Fruit fly (Drosophila melanogaster) whole organism, prepupa: ENCODE results near the gene Spn38F.

Experiments
- CG3032 ChIP-seq: fragments of 200-800 bp; optimal IDR thresholded peaks from 2 replicates; lab custom pipeline; 2019; ENCODE audit warnings: missing biosample characterization, mild to moderate bottlenecking, missing genetic modification characterization, moderate library complexity
- CG8119 ChIP-seq: fragments of 200-800 bp; sonication (Bioruptor generic); IDR thresholded peaks from 3 replicates; pipeline ENCODE4 v1.3.6; 2022; ENCODE audit warnings: missing biosample characterization, missing genetic modification characterization
- Eip75B ChIP-seq: fragments of 200-800 bp; sonication (Bioruptor generic); optimal IDR thresholded peaks from 3 replicates; lab custom pipeline; 2016; ENCODE audit warnings: missing biosample characterization, missing genetic modification characterization
- Hr39 ChIP-seq: fragments of 200-800 bp; sonication (Bioruptor generic); optimal IDR thresholded peaks from 2 replicates; lab custom pipeline; 2016; ENCODE audit warnings: missing biosample characterization, missing genetic modification characterization
- Smox ChIP-seq: fragments of 200-800 bp; sonication (Bioruptor generic); optimal IDR thresholded peaks from 3 replicates; lab custom pipeline; 2016; ENCODE audit warnings: missing biosample characterization, missing genetic modification characterization
- eg ChIP-seq: fragments of 200-800 bp; sonication (Bioruptor generic); IDR thresholded peaks from 3 replicates; pipeline ENCODE4 v1.3.6; 2022; ENCODE audit warnings: missing biosample characterization, missing genetic modification characterization
- pdm3 ChIP-seq: fragments of 200-800 bp; sonication (Bioruptor generic); optimal IDR thresholded peaks from 3 replicates; lab custom pipeline; 2016; ENCODE audit warnings: missing biosample characterization, missing genetic modification characterization
- spab ChIP-seq: fragments of 200-800 bp; sonication (Bioruptor generic); optimal IDR thresholded peaks from 2 replicates; lab custom pipeline; 2017; ENCODE audit warnings: missing biosample characterization, mild to moderate bottlenecking, missing genetic modification characterization, missing genetic modification reagents

dm6 chr2L:20820767-20821166 is 17.0 kb downstream of the Spn38F start, which contains the start of gene CheB38c:
- TF ChIP-seq eg (no peak), pdm3 (GFP tag; lab: Kevin White, UChicago) (no peak), spab (GFP tag; lab: Kevin White, UChicago) (no peak), CG8119 (GFP tag; lab: Robert Waterston, UW) (no peak), Eip75B (GFP tag; lab: Kevin White, UChicago) (no peak), Smox (GFP tag; lab: Kevin White, UChicago) (no peak), CG3032 (tag; lab: Kevin White, UChicago) (no peak), Hr39 (GFP tag; lab: Kevin White, UChicago) (no peak)
